Worm (Caenorhabditis elegans) whole organism, L2 larva: ENCODE data around the gene C06B8.7.

Experiments used
- F13H6.1 ChIP-seq: sonication (generic microtip); optimal IDR thresholded peaks from 2 replicates; lab custom pipeline; 2016; ENCODE audit warnings: missing genetic modification characterization, missing compliant biosample characterization
- R02D3.7 ChIP-seq: fragments of 150-350 bp; optimal IDR thresholded peaks from 2 replicates; lab custom pipeline; 2014; ENCODE audit warnings: missing biosample characterization, missing genetic modification characterization
- ZK546.5 ChIP-seq: sonication (generic microtip); optimal IDR thresholded peaks from 2 replicates; lab custom pipeline; 2017; ENCODE audit warnings: missing biosample characterization, missing genetic modification characterization
- alr-1 ChIP-seq: fragments of 150-350 bp; optimal IDR thresholded peaks from 2 replicates; lab custom pipeline; 2014; ENCODE audit warnings: missing biosample characterization, missing genetic modification characterization
- aly-2 ChIP-seq: fragments of 150-350 bp; optimal IDR thresholded peaks from 2 replicates; lab custom pipeline; 2014; ENCODE audit warnings: missing biosample characterization, missing genetic modification characterization
- ama-1 ChIP-seq: fragments of 150-350 bp; optimal IDR thresholded peaks from 2 replicates; lab custom pipeline; 2018; ENCODE audit warnings: inconsistent platforms
- blmp-1 ChIP-seq: sonication (generic microtip); optimal IDR thresholded peaks from 2 replicates; lab custom pipeline; 2017; ENCODE audit warnings: missing genetic modification characterization, mild to moderate bottlenecking, missing compliant biosample characterization, antibody characterized with exemption, moderate library complexity; ENCODE audit not compliant: insufficient read depth
- crh-2 ChIP-seq: sonication (generic microtip); optimal IDR thresholded peaks from 2 replicates; lab custom pipeline; 2017; ENCODE audit warnings: missing biosample characterization, missing genetic modification characterization
- dmd-4 ChIP-seq: sonication (generic microtip); optimal IDR thresholded peaks from 2 replicates; lab custom pipeline; 2017; ENCODE audit warnings: missing biosample characterization, missing genetic modification characterization
- egl-27 ChIP-seq: sonication (generic microtip); optimal IDR thresholded peaks from 3 replicates; lab custom pipeline; 2017; ENCODE audit warnings: missing biosample characterization, missing genetic modification reagents, missing genetic modification characterization
- elt-1 ChIP-seq: fragments of 150-350 bp; optimal IDR thresholded peaks from 2 replicates; lab custom pipeline; 2014; ENCODE audit warnings: missing biosample characterization, missing genetic modification characterization
- fos-1 ChIP-seq: fragments of 150-350 bp; optimal IDR thresholded peaks from 2 replicates; lab custom pipeline; 2014; ENCODE audit warnings: missing biosample characterization, missing genetic modification characterization
- lin-11 ChIP-seq: fragments of 150-350 bp; sonication (generic microtip); optimal IDR thresholded peaks from 2 replicates; lab custom pipeline; 2014; ENCODE audit warnings: missing biosample characterization, missing genetic modification characterization, inconsistent platforms, mixed read lengths
- lin-13 ChIP-seq: fragments of 150-350 bp; optimal IDR thresholded peaks from 2 replicates; lab custom pipeline; 2014; ENCODE audit warnings: missing biosample characterization, missing genetic modification reagents, missing genetic modification characterization
- lin-39 ChIP-seq: fragments of 150-350 bp; optimal IDR thresholded peaks from 2 replicates; lab custom pipeline; 2014; ENCODE audit warnings: missing biosample characterization, missing genetic modification reagents, missing genetic modification characterization
- lsy-2 ChIP-seq, 2 experiments: fragments of 150-350 bp in 1 of 2; sonication (generic microtip) in 1 of 2; optimal IDR thresholded peaks; 2 replicates each; lab custom pipeline; 2014 to 2017; ENCODE audit warnings: missing biosample characterization in 2 of 2, missing genetic modification characterization in 2 of 2
- mbf-1 ChIP-seq: sonication (generic microtip); optimal IDR thresholded peaks from 2 replicates; lab custom pipeline; 2017; ENCODE audit warnings: missing biosample characterization, missing genetic modification characterization
- mdl-1 ChIP-seq, 2 experiments: fragments of 150-350 bp in 1 of 2; sonication (generic microtip) in 1 of 2; optimal IDR thresholded peaks; 2 replicates each; lab custom pipeline; 2017; ENCODE audit warnings: missing biosample characterization in 2 of 2, missing genetic modification characterization in 2 of 2
- nhr-129 ChIP-seq: fragments of 150-350 bp; optimal IDR thresholded peaks from 2 replicates; lab custom pipeline; 2014; ENCODE audit warnings: missing biosample characterization, missing genetic modification characterization
- nhr-21 ChIP-seq: fragments of 150-350 bp; optimal IDR thresholded peaks from 2 replicates; lab custom pipeline; 2014; ENCODE audit warnings: missing biosample characterization, missing genetic modification characterization
- nhr-237 ChIP-seq: fragments of 150-350 bp; optimal IDR thresholded peaks from 2 replicates; lab custom pipeline; 2014; ENCODE audit warnings: missing biosample characterization, missing genetic modification characterization
- nhr-25 ChIP-seq: fragments of 150-350 bp; sonication (generic microtip); optimal IDR thresholded peaks from 3 replicates; lab custom pipeline; 2014; ENCODE audit warnings: missing biosample characterization, missing genetic modification characterization
- nhr-6 ChIP-seq: fragments of 150-350 bp; optimal IDR thresholded peaks from 2 replicates; lab custom pipeline; 2014; ENCODE audit warnings: missing biosample characterization, missing genetic modification characterization
- sem-4 ChIP-seq: fragments of 150-350 bp; optimal IDR thresholded peaks from 2 replicates; lab custom pipeline; 2014; ENCODE audit warnings: missing biosample characterization, missing genetic modification reagents, missing genetic modification characterization
- skn-1 ChIP-seq: sonication (generic microtip); optimal IDR thresholded peaks from 2 replicates; lab custom pipeline; 2017; ENCODE audit warnings: missing biosample characterization, missing genetic modification characterization
- sma-3 ChIP-seq: sonication (generic microtip); optimal IDR thresholded peaks from 2 replicates; lab custom pipeline; 2016; ENCODE audit warnings: missing genetic modification reagents, missing genetic modification characterization, missing compliant biosample characterization
- sma-9 ChIP-seq, 2 experiments: fragments of 150-350 bp in 1 of 2; sonication (generic microtip) in 1 of 2; optimal IDR thresholded peaks; 2 replicates each; lab custom pipeline; 2014 to 2016; ENCODE audit warnings: missing genetic modification characterization in 2 of 2, mild to moderate bottlenecking in 1 of 2, missing biosample characterization in 1 of 2, missing compliant biosample characterization in 1 of 2, missing genetic modification reagents in 1 of 2, moderate library complexity in 1 of 2
- snpc-4 ChIP-seq: fragments of 150-350 bp; optimal IDR thresholded peaks from 2 replicates; lab custom pipeline; 2014; ENCODE audit warnings: missing biosample characterization, missing genetic modification characterization
- unc-39 ChIP-seq: fragments of 150-350 bp; optimal IDR thresholded peaks from 2 replicates; lab custom pipeline; 2014; ENCODE audit warnings: missing biosample characterization, missing genetic modification characterization
- unc-55 ChIP-seq: fragments of 150-350 bp; sonication (generic microtip); optimal IDR thresholded peaks from 3 replicates; lab custom pipeline; 2014; ENCODE audit warnings: missing biosample characterization, missing genetic modification reagents, missing genetic modification characterization
- unc-62 ChIP-seq: fragments of 150-350 bp; optimal IDR thresholded peaks from 2 replicates; lab custom pipeline; 2014; ENCODE audit warnings: missing biosample characterization, missing genetic modification reagents, missing genetic modification characterization

The C06B8.7 gene

DNA sequence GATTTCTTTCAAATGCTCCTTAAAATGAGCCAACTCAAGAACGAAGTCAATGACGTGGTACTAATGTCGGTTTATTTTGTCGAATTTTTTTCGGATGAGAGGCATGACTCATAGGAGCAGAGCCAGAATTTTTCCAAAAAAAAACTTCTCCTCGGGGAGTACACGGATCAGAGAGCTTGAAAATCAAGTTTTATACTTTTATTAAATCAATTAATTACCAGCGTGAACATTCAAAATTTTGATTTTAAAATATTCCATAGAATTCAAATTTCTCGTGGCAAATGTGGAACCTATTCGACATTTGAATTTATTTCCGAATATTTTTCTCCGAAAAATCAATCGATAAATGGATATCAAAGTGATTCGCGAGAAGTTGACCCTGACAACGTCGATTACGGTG is 37.8 kb downstream of the C06B8.7 start, which contains the start of gene F21A3.4:
Gene F21A3.4, plus strand, starts transcription at position 301 of the 400 bp plus-strand sequence.
- TF ChIP-seq unc-39 (tag; lab: Kevin White, UChicago) = no peak
- TF ChIP-seq, all 48 proteins: peak for 0

DNA sequence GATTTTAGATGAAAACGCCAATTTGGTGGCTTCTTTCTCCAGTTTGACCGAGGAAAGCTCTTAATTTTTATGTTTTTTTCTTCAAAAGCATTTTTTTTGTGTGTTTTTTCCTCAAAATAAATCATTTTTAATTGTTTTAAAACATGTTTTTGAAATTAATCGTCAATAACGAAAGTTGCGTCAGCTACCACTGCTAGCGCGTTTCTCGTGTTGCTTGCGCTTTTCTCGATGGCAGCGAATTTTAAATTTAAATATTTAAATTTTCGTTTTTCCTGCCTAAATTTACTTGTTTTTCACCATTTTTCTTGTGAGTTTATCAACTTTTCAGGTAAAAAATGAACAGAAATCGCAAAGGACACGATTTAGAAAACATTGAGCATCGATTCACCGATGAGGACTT is 39.4 kb downstream of the C06B8.7 start, which contains the start of gene prde-1:
Gene prde-1, plus strand, starts transcription at position 322 of the 400 bp plus-strand sequence.
- TF ChIP-seq unc-39 (tag; lab: Kevin White, UChicago) (no peak), egl-27 (tag; lab: Kevin White, UChicago) (no peak), nhr-21 (tag; lab: Kevin White, UChicago) (no peak)

- no peak for TF ChIP-seq nhr-25 (tag; lab: Kevin White, UChicago)
- no peak for TF ChIP-seq nhr-129 (tag; lab: Kevin White, UChicago)
- no peak for TF ChIP-seq sma-9 (GFP tag; optimal IDR thresholded peaks at IDR 0.05; lab: Kevin White, UChicago)
- no peak for TF ChIP-seq sma-9 (tag; optimal IDR thresholded peaks at IDR 0.05; lab: Kevin White, UChicago)
- TF ChIP-seq aly-2 (tag; lab: Kevin White, UChicago) = no peak
Observed at ce11 chrV:15543252-15543651, 44.7 kb downstream of the C06B8.7 start.

- TF ChIP-seq unc-55 (no peak), lin-39 (tag; lab: Kevin White, UChicago) (no peak), lsy-2 (tag; optimal IDR thresholded peaks at IDR 0.05; lab: Kevin White, UChicago) (no peak), unc-39 (tag; lab: Kevin White, UChicago) (no peak), elt-1 (no peak), R02D3.7 (tag; lab: Kevin White, UChicago) (no peak), lin-11 (tag; lab: Kevin White, UChicago) (no peak), sma-9 (GFP tag; optimal IDR thresholded peaks at IDR 0.05; lab: Kevin White, UChicago) (no peak), sma-9 (tag; optimal IDR thresholded peaks at IDR 0.05; lab: Kevin White, UChicago) (no peak), lin-13 (GFP tag; lab: Kevin White, UChicago) (no peak)
- TF ChIP-seq, all 48 proteins: peak for 0
Observed at ce11 chrV:15544898-15545297, 46.4 kb downstream of the C06B8.7 start, which contains the start of gene glb-14. glb-14 (minus strand) TSS chrV:15544994.

ce11 chrV:15547727-15548126 is 49.2 kb downstream of the C06B8.7 start:
- TF ChIP-seq unc-55 = no peak
- TF ChIP-seq nhr-237 (tag; lab: Kevin White, UChicago) = no peak
- TF ChIP-seq fos-1 (tag; lab: Kevin White, UChicago) = no peak
- no peak for TF ChIP-seq skn-1 (tag; lab: Kevin White, UChicago)

DNA sequence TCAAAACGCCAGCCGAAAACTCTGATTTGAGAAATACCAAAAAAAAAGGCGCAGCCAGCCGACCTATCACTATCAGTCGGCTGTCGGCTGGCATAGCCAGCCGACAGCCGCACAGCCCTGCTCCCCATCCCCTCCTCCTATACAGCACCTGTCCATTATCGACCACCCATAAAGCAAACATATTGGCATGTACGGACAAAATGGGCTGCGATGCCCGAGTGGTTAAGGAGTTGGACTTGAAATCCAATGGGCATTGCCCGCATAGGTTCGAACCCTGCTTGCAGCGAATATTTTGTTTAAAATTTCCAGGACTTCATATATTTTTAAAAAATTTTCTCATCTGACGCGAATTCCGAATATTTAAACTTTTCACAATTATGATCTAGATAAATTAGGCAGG is 51.9 kb downstream of the C06B8.7 start:
- TF ChIP-seq nhr-237 (tag; lab: Kevin White, UChicago) = no peak
- TF ChIP-seq lin-13 (GFP tag; lab: Kevin White, UChicago) = no peak
- TF ChIP-seq alr-1 (tag; lab: Kevin White, UChicago) = no peak
- TF ChIP-seq sem-4 (tag; lab: Kevin White, UChicago) = no peak
- no peak for TF ChIP-seq dmd-4 (tag; lab: Kevin White, UChicago)
- TF ChIP-seq crh-2 (tag; lab: Kevin White, UChicago) = no peak
- TF ChIP-seq lsy-2 (tag; optimal IDR thresholded peaks at IDR 0.05; lab: Kevin White, UChicago) = no peak
- TF ChIP-seq egl-27 (tag; lab: Kevin White, UChicago) = no peak
- TF ChIP-seq ama-1 = no peak
- TF ChIP-seq unc-62 (GFP tag; lab: Kevin White, UChicago) = no peak
- no peak for TF ChIP-seq mbf-1 (tag; lab: Kevin White, UChicago)
- no peak for TF ChIP-seq skn-1 (tag; lab: Kevin White, UChicago)
- no peak for TF ChIP-seq snpc-4 (tag; lab: Kevin White, UChicago)
- no peak for TF ChIP-seq mdl-1 (tag; optimal IDR thresholded peaks at IDR 0.05; lab: Kevin White, UChicago)
- no peak for TF ChIP-seq blmp-1 (tag; lab: Kevin White, UChicago)
- no peak for TF ChIP-seq nhr-6 (tag; lab: Kevin White, UChicago)
- no peak for TF ChIP-seq F13H6.1 (tag; lab: Kevin White, UChicago)
- no peak for TF ChIP-seq ZK546.5
- no peak for TF ChIP-seq sma-3 (GFP tag; lab: Kevin White, UChicago)
- TF ChIP-seq, all 48 proteins: peak for 0
